Worm (Caenorhabditis elegans) whole organism, young adult: ENCODE data around the gene tbc-12.

Experiments used
- B0336.3 ChIP-seq: fragments of 200-800 bp; sonication (Bioruptor generic); IDR thresholded peaks from 2 replicates; pipeline ENCODE4 v1.3.6; 2022; ENCODE audit warnings: missing genetic modification characterization, missing compliant biosample characterization
- C06A6.2 ChIP-seq: fragments of 200-800 bp; sonication (Bioruptor generic); conservative IDR thresholded peaks from 2 replicates; pipeline ENCODE4 v1.3.6; 2022; ENCODE audit warnings: missing genetic modification characterization, missing compliant biosample characterization
- D2030.7 ChIP-seq: fragments of 200-800 bp; sonication (Bioruptor generic); IDR thresholded peaks from 2 replicates; pipeline ENCODE4 v1.3.6; 2022; ENCODE audit warnings: missing genetic modification reagents, missing genetic modification characterization, missing compliant biosample characterization
- F22D6.2 ChIP-seq: sonication (generic microtip); optimal IDR thresholded peaks from 2 replicates; lab custom pipeline; 2016; ENCODE audit warnings: mild to moderate bottlenecking, missing genetic modification characterization, missing compliant biosample characterization
- F37B4.10 ChIP-seq: fragments of 200-800 bp; sonication (Bioruptor generic); IDR thresholded peaks from 2 replicates; pipeline ENCODE4 v1.3.6; 2022; ENCODE audit warnings: missing genetic modification characterization, missing compliant biosample characterization
- F39B2.1 ChIP-seq: fragments of 200-800 bp; sonication (Bioruptor generic); IDR thresholded peaks from 2 replicates; pipeline ENCODE4 v1.3.6; 2022; ENCODE audit warnings: missing genetic modification reagents, missing genetic modification characterization, missing compliant biosample characterization
- F52B5.7 ChIP-seq: sonication (generic microtip); optimal IDR thresholded peaks from 2 replicates; lab custom pipeline; 2016; ENCODE audit warnings: mild to moderate bottlenecking, missing genetic modification characterization, missing compliant biosample characterization
- F55B11.4 ChIP-seq: sonication (generic microtip); optimal IDR thresholded peaks from 2 replicates; lab custom pipeline; 2016; ENCODE audit warnings: missing compliant biosample characterization, missing genetic modification characterization, borderline replicate concordance; ENCODE audit not compliant: insufficient read depth
- F57C9.4 ChIP-seq: sonication (generic microtip); optimal IDR thresholded peaks from 2 replicates; lab custom pipeline; 2017; ENCODE audit warnings: mild to moderate bottlenecking, missing genetic modification characterization, missing compliant biosample characterization
- K11D2.4 ChIP-seq: fragments of 200-800 bp; sonication (Bioruptor generic); IDR thresholded peaks from 2 replicates; pipeline ENCODE4 v1.3.6; 2022; ENCODE audit warnings: missing genetic modification reagents, missing genetic modification characterization, missing compliant biosample characterization
- K12H6.12 ChIP-seq: fragments of 200-800 bp; sonication (Bioruptor generic); optimal IDR thresholded peaks from 2 replicates; lab custom pipeline; 2018; ENCODE audit warnings: mild to moderate bottlenecking, missing genetic modification characterization, missing compliant biosample characterization
- Y53G8AR.9 ChIP-seq: fragments of 200-800 bp; sonication (Bioruptor generic); conservative IDR thresholded peaks from 2 replicates; pipeline ENCODE4 v1.3.6; 2022; ENCODE audit warnings: missing genetic modification reagents, missing genetic modification characterization, missing compliant biosample characterization
- Y79H2A.3 ChIP-seq: fragments of 200-800 bp; sonication (Bioruptor generic); conservative IDR thresholded peaks from 2 replicates; pipeline ENCODE4 v1.3.6; 2022; ENCODE audit warnings: missing genetic modification reagents, missing genetic modification characterization, missing compliant biosample characterization
- ZK185.1 ChIP-seq: sonication (generic microtip); optimal IDR thresholded peaks from 2 replicates; lab custom pipeline; 2016; ENCODE audit warnings: mild to moderate bottlenecking, missing genetic modification characterization, missing compliant biosample characterization; ENCODE audit not compliant: poor library complexity, severe bottlenecking
- akir-1 ChIP-seq: fragments of 200-800 bp; sonication (Bioruptor generic); optimal IDR thresholded peaks from 2 replicates; lab custom pipeline; 2018; ENCODE audit warnings: mild to moderate bottlenecking, missing genetic modification characterization, moderate library complexity, missing compliant biosample characterization
- bed-2 ChIP-seq: fragments of 200-800 bp; sonication (Bioruptor generic); IDR thresholded peaks from 2 replicates; pipeline ENCODE4 v1.3.6; 2022; ENCODE audit warnings: missing genetic modification reagents, missing genetic modification characterization, missing compliant biosample characterization
- cebp-2 ChIP-seq: fragments of 200-800 bp; sonication (Bioruptor generic); IDR thresholded peaks from 2 replicates; pipeline ENCODE4 v1.3.6; 2022; ENCODE audit warnings: missing genetic modification characterization, missing compliant biosample characterization
- ceh-100 ChIP-seq: fragments of 200-800 bp; sonication (Bioruptor generic); IDR thresholded peaks from 2 replicates; pipeline ENCODE4 v1.3.6; 2022; ENCODE audit warnings: missing genetic modification reagents, missing genetic modification characterization, missing compliant biosample characterization
- ceh-40 ChIP-seq: fragments of 200-800 bp; sonication (Bioruptor generic); IDR thresholded peaks from 2 replicates; pipeline ENCODE4 v1.3.6; 2022; ENCODE audit warnings: missing genetic modification characterization, missing compliant biosample characterization
- ceh-91 ChIP-seq: fragments of 200-800 bp; sonication (Bioruptor generic); IDR thresholded peaks from 2 replicates; pipeline ENCODE4 v1.3.6; 2022; ENCODE audit warnings: missing genetic modification reagents, missing genetic modification characterization, missing compliant biosample characterization
- dpl-1 ChIP-seq: fragments of 150-350 bp; optimal IDR thresholded peaks from 2 replicates; lab custom pipeline; 2014; ENCODE audit warnings: missing biosample characterization, missing genetic modification reagents, missing genetic modification characterization
- egl-18 ChIP-seq: fragments of 200-800 bp; sonication (Bioruptor generic); IDR thresholded peaks from 2 replicates; pipeline ENCODE4 v1.3.6; 2022; ENCODE audit warnings: missing genetic modification reagents, missing genetic modification characterization, missing compliant biosample characterization
- ekl-4 ChIP-seq: fragments of 200-800 bp; sonication (Bioruptor generic); IDR thresholded peaks from 2 replicates; pipeline ENCODE4 v1.3.6; 2022; ENCODE audit warnings: missing genetic modification reagents, missing genetic modification characterization, missing compliant biosample characterization
- ets-4 ChIP-seq: fragments of 200-800 bp; sonication (Bioruptor generic); optimal IDR thresholded peaks from 2 replicates; lab custom pipeline; 2018; ENCODE audit warnings: mild to moderate bottlenecking, missing genetic modification characterization, missing compliant biosample characterization
- gei-17 ChIP-seq: fragments of 200-800 bp; sonication (Bioruptor generic); optimal IDR thresholded peaks from 2 replicates; lab custom pipeline; 2018; ENCODE audit warnings: mild to moderate bottlenecking, missing genetic modification characterization, missing compliant biosample characterization
- hlh-12 ChIP-seq: sonication (generic microtip); optimal IDR thresholded peaks from 2 replicates; lab custom pipeline; 2016; ENCODE audit warnings: missing genetic modification characterization, missing compliant biosample characterization
- hlh-26 ChIP-seq: fragments of 200-800 bp; sonication (Bioruptor generic); conservative IDR thresholded peaks from 2 replicates; pipeline ENCODE4 v1.3.6; 2022; ENCODE audit warnings: missing genetic modification reagents, missing genetic modification characterization, missing compliant biosample characterization
- hsf-1 ChIP-seq: fragments of 200-800 bp; sonication (Bioruptor generic); IDR thresholded peaks from 2 replicates; pipeline ENCODE4 v1.3.6; 2022; ENCODE audit warnings: missing genetic modification reagents, missing genetic modification characterization, missing compliant biosample characterization
- lin-26 ChIP-seq: fragments of 200-800 bp; sonication (Bioruptor generic); IDR thresholded peaks from 2 replicates; pipeline ENCODE4 v1.3.6; 2022; ENCODE audit warnings: missing genetic modification reagents, missing genetic modification characterization, missing compliant biosample characterization
- lin-40 ChIP-seq: sonication (generic microtip); optimal IDR thresholded peaks from 2 replicates; lab custom pipeline; 2016; ENCODE audit warnings: missing genetic modification characterization, mild to moderate bottlenecking, missing compliant biosample characterization, missing genotype, missing genetic modification reagents
- madf-3 ChIP-seq: fragments of 200-800 bp; sonication (Bioruptor generic); IDR thresholded peaks from 2 replicates; pipeline ENCODE4 v1.3.6; 2022; ENCODE audit warnings: missing genetic modification reagents, missing genetic modification characterization, missing compliant biosample characterization
- madf-8 ChIP-seq: fragments of 200-800 bp; sonication (Bioruptor generic); conservative IDR thresholded peaks from 2 replicates; pipeline ENCODE4 v1.3.6; 2022; ENCODE audit warnings: missing genetic modification reagents, missing genetic modification characterization, missing compliant biosample characterization
- mcd-1 ChIP-seq: fragments of 200-800 bp; sonication (Bioruptor generic); IDR thresholded peaks from 2 replicates; pipeline ENCODE4 v1.3.6; 2022; ENCODE audit warnings: missing genetic modification reagents, missing genetic modification characterization, missing compliant biosample characterization
- mes-4 ChIP-seq: sonication (generic microtip); optimal IDR thresholded peaks from 2 replicates; lab custom pipeline; 2016; ENCODE audit warnings: missing genotype, missing genetic modification characterization, missing compliant biosample characterization
- nfyb-1 ChIP-seq: fragments of 200-800 bp; sonication (Bioruptor generic); IDR thresholded peaks from 2 replicates; pipeline ENCODE4 v1.3.6; 2022; ENCODE audit warnings: missing genetic modification reagents, missing genetic modification characterization, missing compliant biosample characterization
- nhr-120 ChIP-seq: fragments of 200-800 bp; sonication (Bioruptor generic); IDR thresholded peaks from 2 replicates; pipeline ENCODE4 v1.3.6; 2022; ENCODE audit warnings: missing genetic modification characterization, missing compliant biosample characterization
- nhr-80 ChIP-seq: sonication (generic microtip); optimal IDR thresholded peaks from 2 replicates; lab custom pipeline; 2016; ENCODE audit warnings: missing genetic modification characterization, missing compliant biosample characterization
- pbrm-1 ChIP-seq: fragments of 200-800 bp; sonication (Bioruptor generic); IDR thresholded peaks from 2 replicates; pipeline ENCODE4 v1.3.6; 2022; ENCODE audit warnings: missing genetic modification reagents, missing genetic modification characterization, missing compliant biosample characterization
- snpc-1.1 ChIP-seq: sonication (generic microtip); optimal IDR thresholded peaks from 2 replicates; lab custom pipeline; 2017; ENCODE audit warnings: missing genetic modification characterization, mild to moderate bottlenecking, missing compliant biosample characterization, antibody characterized with exemption, moderate library complexity, missing genotype, missing genetic modification reagents; ENCODE audit not compliant: insufficient read depth
- snpc-3.4 ChIP-seq: sonication (generic microtip); optimal IDR thresholded peaks from 2 replicates; lab custom pipeline; 2017; ENCODE audit warnings: missing genetic modification characterization, mild to moderate bottlenecking, missing compliant biosample characterization, antibody characterized with exemption, moderate library complexity, missing genotype, missing genetic modification reagents
- snpc-4 ChIP-seq, 5 experiments: fragments of 150-350 bp in 1 of 5; sonication (generic microtip) in 4 of 5; optimal IDR thresholded peaks; 2 replicates each; lab custom pipeline; 2014 to 2018; ENCODE audit warnings: missing genetic modification characterization in 5 of 5, missing biosample characterization in 3 of 5, antibody characterized with exemption in 2 of 5, mild to moderate bottlenecking in 2 of 5, missing compliant biosample characterization in 2 of 5, missing genotype in 2 of 5, moderate library complexity in 2 of 5, missing genetic modification reagents in 1 of 5
- tbx-9 ChIP-seq: sonication (generic microtip); optimal IDR thresholded peaks from 2 replicates; lab custom pipeline; 2016; ENCODE audit warnings: borderline replicate concordance, missing genetic modification characterization, inconsistent platforms, missing compliant biosample characterization
- tlf-1 ChIP-seq: fragments of 200-800 bp; sonication (Bioruptor generic); optimal IDR thresholded peaks from 2 replicates; lab custom pipeline; 2018; ENCODE audit warnings: mild to moderate bottlenecking, missing genetic modification characterization, missing compliant biosample characterization
- unc-62 ChIP-seq: fragments of 150-350 bp; optimal IDR thresholded peaks from 2 replicates; lab custom pipeline; 2014; ENCODE audit warnings: missing biosample characterization, missing genetic modification reagents, missing genetic modification characterization
- ztf-18 ChIP-seq: sonication (generic microtip); optimal IDR thresholded peaks from 2 replicates; lab custom pipeline; 2016; ENCODE audit warnings: missing genotype, mild to moderate bottlenecking, missing genetic modification characterization, missing compliant biosample characterization
- ztf-25 ChIP-seq: fragments of 200-800 bp; sonication (Bioruptor generic); IDR thresholded peaks from 2 replicates; pipeline ENCODE4 v1.3.6; 2022; ENCODE audit warnings: missing genetic modification reagents, missing genetic modification characterization, missing compliant biosample characterization
- ztf-28 ChIP-seq: fragments of 200-800 bp; sonication (Bioruptor generic); IDR thresholded peaks from 2 replicates; pipeline ENCODE4 v1.3.6; 2022; ENCODE audit warnings: missing genetic modification reagents, missing genetic modification characterization, missing compliant biosample characterization
- ztf-6 ChIP-seq: fragments of 200-800 bp; sonication (Bioruptor generic); IDR thresholded peaks from 2 replicates; pipeline ENCODE4 v1.3.6; 2022; ENCODE audit warnings: missing genetic modification reagents, missing genetic modification characterization, missing compliant biosample characterization

Gene tbc-12

DNA sequence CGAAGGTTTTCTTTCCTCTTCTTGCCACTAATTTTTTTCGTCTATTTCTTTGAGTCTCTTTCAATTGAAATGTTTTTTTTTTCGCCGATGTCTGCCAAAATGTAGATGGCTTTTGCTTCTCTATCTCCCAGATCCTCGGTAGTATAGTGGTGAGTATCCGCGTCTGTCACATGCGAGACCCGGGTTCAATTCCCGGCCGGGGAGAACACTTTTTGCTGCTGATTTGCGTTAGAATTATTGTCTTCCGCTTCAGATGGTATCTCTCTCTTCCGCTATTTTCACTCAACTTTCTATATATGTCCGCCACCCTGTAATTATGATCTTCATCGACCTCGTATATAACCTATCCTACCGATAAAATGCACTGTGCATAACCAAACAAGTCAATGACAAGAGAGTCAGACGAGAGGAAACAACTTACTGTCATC, 21.2 kb upstream of the tbc-12 start (continued):
- no peak for TF ChIP-seq F55B11.4 (tag; lab: Kevin White, UChicago)
- peak; percentile 54 for TF ChIP-seq F52B5.7
- no peak for TF ChIP-seq ztf-28 (GFP tag; lab: Robert Waterston, UW)
- peak; percentile 41 for TF ChIP-seq F22D6.2 (tag; lab: Kevin White, UChicago)
- peak; percentile 82 for TF ChIP-seq lin-40 (tag; lab: Kevin White, UChicago)
- TF ChIP-seq ztf-25 = peak; percentile 77; the same call in 1 of the 2 replicates
- peak; percentile 55 for TF ChIP-seq K11D2.4 (GFP tag; lab: Robert Waterston, UW)
- 0 out of 2 replicates have a peak, but pooled peaks have one; percentile 46 for TF ChIP-seq mcd-1 (GFP tag; lab: Robert Waterston, UW)
- peak; percentile 66 for TF ChIP-seq K12H6.12 (tag; lab: Kevin White, UChicago)
- no peak for TF ChIP-seq ztf-6 (GFP tag; lab: Robert Waterston, UW)
- peak; percentile 70 for TF ChIP-seq hlh-12
- TF ChIP-seq ceh-40 (GFP tag; lab: Robert Waterston, UW) = peak; percentile 85
- no peak for TF ChIP-seq dpl-1 (GFP tag; lab: Kevin White, UChicago)
- TF ChIP-seq Y79H2A.3 = no peak
- TF ChIP-seq tlf-1 (GFP tag; lab: Kevin White, UChicago) = no peak
- no peak for TF ChIP-seq gei-17 (GFP tag; lab: Kevin White, UChicago)
- TF ChIP-seq akir-1 (GFP tag; lab: Kevin White, UChicago) = no peak
- TF ChIP-seq bed-2 = 0 out of 2 replicates have a peak, but pooled peaks have one; percentile 44
- 0 out of 2 replicates have a peak, but pooled peaks have one; percentile 52 for TF ChIP-seq nhr-120 (GFP tag; lab: Robert Waterston, UW)
- TF ChIP-seq nhr-80 (tag; lab: Kevin White, UChicago) = peak; percentile 45
- peak; percentile 79 for TF ChIP-seq ztf-18
- no peak for TF ChIP-seq ets-4 (GFP tag; lab: Kevin White, UChicago)
- no peak for TF ChIP-seq ceh-100 (GFP tag; lab: Robert Waterston, UW)
- TF ChIP-seq F57C9.4 (tag; lab: Kevin White, UChicago) = no peak
- peak; percentile 13 for TF ChIP-seq unc-62 (GFP tag; lab: Kevin White, UChicago)
- no peak for TF ChIP-seq Y53G8AR.9 (GFP tag; lab: Robert Waterston, UW)
- peak; percentile 85 for TF ChIP-seq madf-3 (GFP tag; lab: Robert Waterston, UW)
- no peak for TF ChIP-seq tbx-9
- TF ChIP-seq snpc-3.4 = peak; percentile 65
- peak; percentile 30 for TF ChIP-seq mes-4 (tag; lab: Kevin White, UChicago)
- TF ChIP-seq ceh-91 (GFP tag; lab: Robert Waterston, UW) = no peak
- peak; percentile 93 for TF ChIP-seq lin-26 (GFP tag; lab: Robert Waterston, UW)
- TF ChIP-seq cebp-2 (GFP tag; lab: Robert Waterston, UW) = peak; percentile 76; the same call in 1 of the 2 replicates
- TF ChIP-seq C06A6.2 (GFP tag; lab: Robert Waterston, UW) = no peak; the same call in 1 of the 2 replicates
- peak; percentile 49; the same call in 1 of the 2 replicates for TF ChIP-seq B0336.3 (GFP tag; lab: Robert Waterston, UW)
- TF ChIP-seq pbrm-1 = peak; percentile 82
- TF ChIP-seq madf-8 (GFP tag; lab: Robert Waterston, UW) = no peak
- peak; percentile 92 for TF ChIP-seq ZK185.1 (tag; lab: Kevin White, UChicago)
- peak; percentile 44 for TF ChIP-seq snpc-4 (GFP tag; optimal IDR thresholded peaks at IDR 0.05; lab: Kevin White, UChicago)
- TF ChIP-seq snpc-4 (tag; optimal IDR thresholded peaks at IDR 0.05; lab: Kevin White, UChicago) = peak; percentile 56 to 82 (median 69)
- TF ChIP-seq F37B4.10 (GFP tag; lab: Robert Waterston, UW) = no peak
- TF ChIP-seq nfyb-1 (GFP tag; lab: Robert Waterston, UW) = no peak
- peak; percentile 58; the same call in 1 of the 2 replicates for TF ChIP-seq D2030.7 (GFP tag; lab: Robert Waterston, UW)
- TF ChIP-seq hlh-26 = no peak
- peak; percentile 77 for TF ChIP-seq ekl-4 (GFP tag; lab: Robert Waterston, UW)
- no peak for TF ChIP-seq F39B2.1 (GFP tag; lab: Robert Waterston, UW)
- TF ChIP-seq snpc-1.1 (tag; lab: Kevin White, UChicago) = peak; percentile 72
- TF ChIP-seq egl-18 (GFP tag; lab: Robert Waterston, UW) = no peak
- TF ChIP-seq hsf-1 (GFP tag; lab: Robert Waterston, UW) = no peak
